Worm (Caenorhabditis elegans): ENCODE measurements around the gene elo-2.
A peak's percentile ranks its signal among the peaks of the same experiment; 100 is the strongest.

elo-2 gene

ce11 chrIV:17474047-17474446, 6.8 kb upstream of the elo-2 start:
- TF ChIP-seq crh-2 (tag; optimal IDR thresholded peaks at IDR 0.05), result peak; percentile 4
- no peak for TF ChIP-seq dmd-4 (tag; optimal IDR thresholded peaks at IDR 0.05)
- no peak for TF ChIP-seq skn-1 (tag; optimal IDR thresholded peaks at IDR 0.05)
- TF ChIP-seq blmp-1 (tag; optimal IDR thresholded peaks at IDR 0.05; ENCODE audit: insufficient read depth), result peak; percentile 64
- TF ChIP-seq ztf-1 (GFP tag; conservative IDR thresholded peaks at IDR 0.05), result no peak
- no peak for TF ChIP-seq nhr-77 (tag; optimal IDR thresholded peaks at IDR 0.05)
- no peak for TF ChIP-seq nhr-6 (tag; optimal IDR thresholded peaks at IDR 0.05)
- TF ChIP-seq sem-4 (tag; optimal IDR thresholded peaks at IDR 0.05), result no peak
- TF ChIP-seq nhr-25 (tag; optimal IDR thresholded peaks at IDR 0.05), result peak; percentile 78

- TF ChIP-seq nhr-23 (tag; optimal IDR thresholded peaks at IDR 0.05) (no peak), nhr-25 (tag; optimal IDR thresholded peaks at IDR 0.05) (peak; percentile 47), elt-3 (tag; optimal IDR thresholded peaks at IDR 0.05) (no peak), sma-9 (GFP tag; optimal IDR thresholded peaks at IDR 0.05) (peak; percentile 8), sma-9 (tag; optimal IDR thresholded peaks at IDR 0.05) (no peak), lin-11 (tag; optimal IDR thresholded peaks at IDR 0.05) (no peak), blmp-1 (tag; optimal IDR thresholded peaks at IDR 0.05; ENCODE audit: insufficient read depth) (peak; percentile 18), nhr-10 (tag; optimal IDR thresholded peaks at IDR 0.05) (no peak), skn-1 (tag; optimal IDR thresholded peaks at IDR 0.05) (no peak), ztf-11 (tag; optimal IDR thresholded peaks at IDR 0.05) (no peak), ceh-82 (tag; optimal IDR thresholded peaks at IDR 0.05) (no peak), aly-2 (tag; optimal IDR thresholded peaks at IDR 0.05) (no peak)
These were observed 5.8 kb upstream of the elo-2 start, which contains the start of gene gba-3 for ce11 chrIV:17473034-17473433. Gene gba-3 (plus strand): TSS chrIV:17473334.

ce11 chrIV:17471870-17472459, 4.8 kb upstream of the elo-2 start, which contains the start of gene epic-1:
Gene epic-1 (minus strand): TSS chrIV:17471920.
- peak; percentile 82 for TF ChIP-seq nhr-25 (tag; optimal IDR thresholded peaks at IDR 0.05)
- TF ChIP-seq crh-2 (tag; optimal IDR thresholded peaks at IDR 0.05), result peak; percentile 2
- TF ChIP-seq alr-1 (tag; optimal IDR thresholded peaks at IDR 0.05), result no peak
- no peak for TF ChIP-seq sma-9 (GFP tag; optimal IDR thresholded peaks at IDR 0.05)
- no peak for TF ChIP-seq sma-9 (tag; optimal IDR thresholded peaks at IDR 0.05)
- peak; percentile 45 for TF ChIP-seq blmp-1 (tag; optimal IDR thresholded peaks at IDR 0.05; ENCODE audit: insufficient read depth)
- TF ChIP-seq nhr-21 (tag; optimal IDR thresholded peaks at IDR 0.05), result peak; percentile 43
- peak; percentile 35 for TF ChIP-seq egl-27 (tag; optimal IDR thresholded peaks at IDR 0.05)
- peak; percentile 14 for TF ChIP-seq ama-1 (optimal IDR thresholded peaks at IDR 0.05)
- TF ChIP-seq gmeb-1 (tag; optimal IDR thresholded peaks at IDR 0.05), result no peak
- peak; percentile 44 for TF ChIP-seq nhr-129 (tag; optimal IDR thresholded peaks at IDR 0.05)
- peak; percentile 41 for TF ChIP-seq sma-3 (GFP tag; optimal IDR thresholded peaks at IDR 0.05)
- TF ChIP-seq nhr-237 (tag; optimal IDR thresholded peaks at IDR 0.05), result no peak
- peak; percentile 24 for TF ChIP-seq sem-4 (tag; optimal IDR thresholded peaks at IDR 0.05)

ce11 chrIV:17470096-17470602, 2.9 kb upstream of the elo-2 start, which contains the start of gene F11E6.4:
Gene F11E6.4 (minus strand): TSS chrIV:17470354.
- no peak for TF ChIP-seq dmd-4 (tag; optimal IDR thresholded peaks at IDR 0.05)
- peak; percentile 73 for TF ChIP-seq nhr-25 (tag; optimal IDR thresholded peaks at IDR 0.05)
- TF ChIP-seq ama-1 (optimal IDR thresholded peaks at IDR 0.05), result peak; percentile 21
- TF ChIP-seq lin-39 (tag; optimal IDR thresholded peaks at IDR 0.05), result no peak
- TF ChIP-seq ceh-16 (tag; optimal IDR thresholded peaks at IDR 0.05), result no peak
- TF ChIP-seq elt-1 (tag; optimal IDR thresholded peaks at IDR 0.05), result no peak
- TF ChIP-seq lsy-2 (tag; optimal IDR thresholded peaks at IDR 0.05), result no peak
- TF ChIP-seq lin-13 (GFP tag; optimal IDR thresholded peaks at IDR 0.05), result peak; percentile 28
- TF ChIP-seq ztf-4 (tag; optimal IDR thresholded peaks at IDR 0.05), result peak; percentile 35
- TF ChIP-seq elt-3 (tag; optimal IDR thresholded peaks at IDR 0.05), result no peak
- TF ChIP-seq nhr-6 (tag; optimal IDR thresholded peaks at IDR 0.05), result no peak

- peak; percentile 68 for TF ChIP-seq unc-55 (GFP tag; optimal IDR thresholded peaks at IDR 0.05)
- no peak for TF ChIP-seq sma-3 (GFP tag; optimal IDR thresholded peaks at IDR 0.05)
- TF ChIP-seq lin-13 (GFP tag; optimal IDR thresholded peaks at IDR 0.05), result no peak
- TF ChIP-seq blmp-1 (tag; optimal IDR thresholded peaks at IDR 0.05; ENCODE audit: insufficient read depth), result no peak
- TF ChIP-seq Y55F3AM.14 (GFP tag; optimal IDR thresholded peaks at IDR 0.05), result no peak
- TF ChIP-seq elt-1 (tag; optimal IDR thresholded peaks at IDR 0.05), result no peak
- peak; percentile 38 for TF ChIP-seq C34F6.9 (tag; optimal IDR thresholded peaks at IDR 0.05)
These were observed 617 bp upstream of the elo-2 start for ce11 chrIV:17467825-17468224.
